Worm (Caenorhabditis elegans) whole organism, mixed stage, embryonic: ENCODE measurements around the gene raga-1.

Experiments
- M03D4.4 ChIP-seq: sonication (generic microtip); optimal IDR thresholded peaks from 2 replicates; lab custom pipeline; 2017; ENCODE audit warnings: mild to moderate bottlenecking, missing genetic modification characterization, missing compliant biosample characterization
- bed-3 ChIP-seq: fragments of 200-800 bp; sonication (Bioruptor generic); optimal IDR thresholded peaks from 3 replicates; lab custom pipeline; 2018; ENCODE audit warnings: mild to moderate bottlenecking, missing genetic modification characterization, moderate library complexity, missing compliant biosample characterization
- ceh-39 ChIP-seq: fragments of 150-350 bp; optimal IDR thresholded peaks from 2 replicates; lab custom pipeline; 2014; ENCODE audit warnings: missing biosample characterization, missing genetic modification characterization
- ceh-43 ChIP-seq: fragments of 200-800 bp; sonication (Bioruptor generic); optimal IDR thresholded peaks from 2 replicates; lab custom pipeline; 2018; ENCODE audit warnings: mild to moderate bottlenecking, missing genetic modification characterization, moderate library complexity, missing compliant biosample characterization
- ceh-83 ChIP-seq: fragments of 200-800 bp; sonication (Bioruptor generic); optimal IDR thresholded peaks from 2 replicates; lab custom pipeline; 2018; ENCODE audit warnings: mild to moderate bottlenecking, missing genetic modification characterization, missing compliant biosample characterization
- cnd-1 ChIP-seq: fragments of 200-800 bp; sonication (Bioruptor generic); optimal IDR thresholded peaks from 2 replicates; lab custom pipeline; 2018; ENCODE audit warnings: mild to moderate bottlenecking, missing genetic modification characterization, missing compliant biosample characterization
- drap-1 ChIP-seq: fragments of 200-800 bp; sonication (Bioruptor generic); optimal IDR thresholded peaks from 3 replicates; lab custom pipeline; 2018; ENCODE audit warnings: mild to moderate bottlenecking, missing genetic modification characterization, missing compliant biosample characterization
- elt-1 ChIP-seq: sonication (generic microtip); optimal IDR thresholded peaks from 2 replicates; lab custom pipeline; 2017; ENCODE audit warnings: missing genetic modification characterization, mild to moderate bottlenecking, missing compliant biosample characterization, antibody characterized with exemption, moderate library complexity, borderline replicate concordance; ENCODE audit not compliant: insufficient read depth
- elt-3 ChIP-seq: fragments of 150-350 bp; optimal IDR thresholded peaks from 2 replicates; lab custom pipeline; 2014; ENCODE audit warnings: missing biosample characterization, missing genetic modification characterization
- flh-1 ChIP-seq: fragments of 200-800 bp; sonication (Bioruptor generic); optimal IDR thresholded peaks from 2 replicates; lab custom pipeline; 2018; ENCODE audit warnings: mild to moderate bottlenecking, missing genetic modification characterization, moderate library complexity, missing compliant biosample characterization
- ham-2 ChIP-seq: fragments of 200-800 bp; sonication (Bioruptor generic); optimal IDR thresholded peaks from 2 replicates; lab custom pipeline; 2018; ENCODE audit warnings: mild to moderate bottlenecking, missing genetic modification characterization, missing compliant biosample characterization
- hlh-1 ChIP-seq: fragments of 150-350 bp; optimal IDR thresholded peaks from 2 replicates; lab custom pipeline; 2014; ENCODE audit warnings: missing biosample characterization, missing genetic modification reagents, missing genetic modification characterization
- lin-13 ChIP-seq: fragments of 150-350 bp; optimal IDR thresholded peaks from 2 replicates; lab custom pipeline; 2014; ENCODE audit warnings: missing biosample characterization, missing genetic modification characterization
- lin-32 ChIP-seq: fragments of 200-800 bp; sonication (Bioruptor generic); optimal IDR thresholded peaks from 2 replicates; lab custom pipeline; 2018; ENCODE audit warnings: mild to moderate bottlenecking, missing genetic modification characterization, missing compliant biosample characterization
- lsy-2 ChIP-seq: fragments of 150-350 bp; optimal IDR thresholded peaks from 2 replicates; lab custom pipeline; 2014; ENCODE audit warnings: missing biosample characterization, missing genetic modification characterization
- mab-5 ChIP-seq: fragments of 150-350 bp; optimal IDR thresholded peaks from 2 replicates; lab custom pipeline; 2014; ENCODE audit warnings: missing biosample characterization, missing genetic modification characterization
- mep-1 ChIP-seq: fragments of 150-350 bp; optimal IDR thresholded peaks from 2 replicates; lab custom pipeline; 2017; ENCODE audit warnings: missing biosample characterization, missing genetic modification reagents, missing genetic modification characterization, inconsistent platforms
- mls-2 ChIP-seq: sonication (generic microtip); optimal IDR thresholded peaks from 2 replicates; lab custom pipeline; 2016; ENCODE audit warnings: mild to moderate bottlenecking, missing genetic modification characterization, moderate library complexity, missing compliant biosample characterization
- nhr-12 ChIP-seq: fragments of 150-350 bp; optimal IDR thresholded peaks from 2 replicates; lab custom pipeline; 2014; ENCODE audit warnings: missing biosample characterization, missing genetic modification characterization
- nhr-2 ChIP-seq: fragments of 150-350 bp; optimal IDR thresholded peaks from 2 replicates; lab custom pipeline; 2014; ENCODE audit warnings: missing biosample characterization, missing genetic modification characterization
- nhr-237 ChIP-seq: fragments of 150-350 bp; optimal IDR thresholded peaks from 2 replicates; lab custom pipeline; 2014; ENCODE audit warnings: missing biosample characterization, missing genetic modification characterization
- nhr-28 ChIP-seq: fragments of 150-350 bp; optimal IDR thresholded peaks from 2 replicates; lab custom pipeline; 2014; ENCODE audit warnings: missing biosample characterization, missing genetic modification characterization
- nhr-76 ChIP-seq: sonication (generic microtip); optimal IDR thresholded peaks from 2 replicates; lab custom pipeline; 2017; ENCODE audit warnings: missing biosample characterization, missing genetic modification characterization
- pha-4 ChIP-seq: fragments of 150-350 bp; optimal IDR thresholded peaks from 2 replicates; lab custom pipeline; 2018; ENCODE audit warnings: missing biosample characterization, missing genetic modification reagents, missing genetic modification characterization
- sem-2 ChIP-seq: fragments of 200-800 bp; sonication (Bioruptor generic); optimal IDR thresholded peaks from 2 replicates; lab custom pipeline; 2018; ENCODE audit warnings: mild to moderate bottlenecking, missing genetic modification characterization, missing compliant biosample characterization
- snpc-4 ChIP-seq: fragments of 150-350 bp; optimal IDR thresholded peaks from 2 replicates; lab custom pipeline; 2014; ENCODE audit warnings: missing biosample characterization, missing genetic modification characterization
- sptf-1 ChIP-seq: sonication (generic microtip); optimal IDR thresholded peaks from 2 replicates; lab custom pipeline; 2017; ENCODE audit warnings: mild to moderate bottlenecking, missing genetic modification characterization, moderate library complexity, missing compliant biosample characterization
- tbx-8 ChIP-seq: fragments of 200-800 bp; sonication (Bioruptor generic); optimal IDR thresholded peaks from 2 replicates; lab custom pipeline; 2018; ENCODE audit warnings: mild to moderate bottlenecking, missing genetic modification characterization, moderate library complexity, missing compliant biosample characterization
- unc-120 ChIP-seq: sonication (generic microtip); optimal IDR thresholded peaks from 2 replicates; lab custom pipeline; 2017; ENCODE audit warnings: missing genetic modification characterization, missing compliant biosample characterization; ENCODE audit not compliant: poor library complexity, severe bottlenecking
- unc-39 ChIP-seq: fragments of 150-350 bp; optimal IDR thresholded peaks from 2 replicates; lab custom pipeline; 2014; ENCODE audit warnings: missing biosample characterization, missing genetic modification characterization
- unc-62 ChIP-seq: fragments of 150-350 bp; optimal IDR thresholded peaks from 2 replicates; lab custom pipeline; 2014; ENCODE audit warnings: missing biosample characterization, missing genetic modification reagents, missing genetic modification characterization
- zip-8 ChIP-seq: fragments of 150-350 bp; optimal IDR thresholded peaks from 2 replicates; lab custom pipeline; 2014; ENCODE audit warnings: missing biosample characterization, missing genetic modification characterization
- ztf-11 ChIP-seq: fragments of 150-350 bp; optimal IDR thresholded peaks from 2 replicates; lab custom pipeline; 2014; ENCODE audit warnings: missing biosample characterization, missing genetic modification characterization

raga-1 gene

ce11 chrII:11301059-11301458, at the start of gene raga-1:
Gene raga-1 (plus strand): TSS chrII:11301359.
- TF ChIP-seq elt-1 (tag; lab: Kevin White, UChicago) (no peak), bed-3 (GFP tag; lab: Kevin White, UChicago) (no peak), hlh-1 (tag; lab: Kevin White, UChicago) (no peak), sem-2 (no peak)

ce11 chrII:11255536-11255935, 45.6 kb upstream of the raga-1 start, which contains the start of gene T05B9.2:
Gene T05B9.2 (plus strand): TSS chrII:11255836.
- no peak for TF ChIP-seq tbx-8 (GFP tag; lab: Kevin White, UChicago)
- no peak for TF ChIP-seq sem-2
- no peak for TF ChIP-seq nhr-76 (tag; lab: Kevin White, UChicago)
- no peak for TF ChIP-seq nhr-2 (tag; lab: Kevin White, UChicago)
- TF ChIP-seq lin-13 (tag; lab: Kevin White, UChicago) = no peak
- TF ChIP-seq snpc-4 (tag; lab: Kevin White, UChicago) = no peak
- TF ChIP-seq ceh-83 (GFP tag; lab: Kevin White, UChicago) = no peak
- TF ChIP-seq sptf-1 (tag; lab: Kevin White, UChicago) = no peak

- TF ChIP-seq hlh-1 (tag; lab: Kevin White, UChicago) (no peak), ham-2 (no peak), sptf-1 (tag; lab: Kevin White, UChicago) (no peak), mab-5 (tag; lab: Kevin White, UChicago) (no peak), unc-39 (no peak), snpc-4 (tag; lab: Kevin White, UChicago) (no peak), nhr-12 (tag; lab: Kevin White, UChicago) (no peak), pha-4 (no peak), mls-2 (tag; lab: Kevin White, UChicago) (no peak), mep-1 (no peak), unc-120 (tag; lab: Kevin White, UChicago) (no peak), flh-1 (GFP tag; lab: Kevin White, UChicago) (no peak), ceh-83 (GFP tag; lab: Kevin White, UChicago) (no peak), nhr-2 (tag; lab: Kevin White, UChicago) (no peak), ceh-43 (GFP tag; lab: Kevin White, UChicago) (no peak), elt-3 (tag; lab: Kevin White, UChicago) (no peak)
These were observed 41.4 kb upstream of the raga-1 start for ce11 chrII:11259766-11260165.

ce11 chrII:11261173-11261572, 40.0 kb upstream of the raga-1 start, which contains the start of gene T05B9.1:
Gene T05B9.1 (minus strand): TSS chrII:11261192.
- no peak for TF ChIP-seq M03D4.4 (tag; lab: Kevin White, UChicago)
- TF ChIP-seq cnd-1 = no peak
- TF ChIP-seq nhr-2 (tag; lab: Kevin White, UChicago) = no peak
- no peak for TF ChIP-seq ceh-83 (GFP tag; lab: Kevin White, UChicago)
- no peak for TF ChIP-seq ceh-39 (tag; lab: Kevin White, UChicago)
- no peak for TF ChIP-seq zip-8 (tag; lab: Kevin White, UChicago)
- TF ChIP-seq unc-62 (GFP tag; lab: Kevin White, UChicago) = no peak
- no peak for TF ChIP-seq mls-2 (tag; lab: Kevin White, UChicago)
- TF ChIP-seq tbx-8 (GFP tag; lab: Kevin White, UChicago) = no peak
- TF ChIP-seq nhr-28 = no peak
- TF ChIP-seq snpc-4 (tag; lab: Kevin White, UChicago) = no peak
- TF ChIP-seq bed-3 (GFP tag; lab: Kevin White, UChicago) = no peak
- no peak for TF ChIP-seq ceh-43 (GFP tag; lab: Kevin White, UChicago)
- no peak for TF ChIP-seq elt-3 (tag; lab: Kevin White, UChicago)
- no peak for TF ChIP-seq nhr-76 (tag; lab: Kevin White, UChicago)
- TF ChIP-seq ztf-11 (tag; lab: Kevin White, UChicago) = no peak
- TF ChIP-seq nhr-12 (tag; lab: Kevin White, UChicago) = no peak
- no peak for TF ChIP-seq lin-32 (GFP tag; lab: Kevin White, UChicago)
- TF ChIP-seq lin-13 (tag; lab: Kevin White, UChicago) = no peak

- TF ChIP-seq lsy-2 = no peak
- no peak for TF ChIP-seq ceh-39 (tag; lab: Kevin White, UChicago)
- no peak for TF ChIP-seq unc-120 (tag; lab: Kevin White, UChicago)
- no peak for TF ChIP-seq lin-13 (tag; lab: Kevin White, UChicago)
- TF ChIP-seq lin-32 (GFP tag; lab: Kevin White, UChicago) = no peak
- no peak for TF ChIP-seq ceh-43 (GFP tag; lab: Kevin White, UChicago)
- TF ChIP-seq elt-3 (tag; lab: Kevin White, UChicago) = no peak
- TF ChIP-seq snpc-4 (tag; lab: Kevin White, UChicago) = no peak
- no peak for TF ChIP-seq drap-1 (GFP tag; lab: Kevin White, UChicago)
- no peak for TF ChIP-seq nhr-76 (tag; lab: Kevin White, UChicago)
- TF ChIP-seq ceh-83 (GFP tag; lab: Kevin White, UChicago) = no peak
- no peak for TF ChIP-seq nhr-12 (tag; lab: Kevin White, UChicago)
- no peak for TF ChIP-seq M03D4.4 (tag; lab: Kevin White, UChicago)
- no peak for TF ChIP-seq nhr-2 (tag; lab: Kevin White, UChicago)
- TF ChIP-seq nhr-237 (tag; lab: Kevin White, UChicago) = no peak
- no peak for TF ChIP-seq mls-2 (tag; lab: Kevin White, UChicago)
- no peak for TF ChIP-seq flh-1 (GFP tag; lab: Kevin White, UChicago)
These were observed 32.3 kb upstream of the raga-1 start, which contains the start of gene cut-1 for ce11 chrII:11268822-11269221. Gene cut-1 (plus strand): TSS chrII:11269122.
